Worm (Caenorhabditis elegans) whole organism, L1 larva: ENCODE results near the gene hlh-28.

ENCODE experiments used
- C34B4.2 ChIP-seq: sonication (generic microtip); optimal IDR thresholded peaks from 2 replicates; lab custom pipeline; 2017; ENCODE audit warnings: mild to moderate bottlenecking, missing genetic modification characterization, missing compliant biosample characterization
- F16B12.6 ChIP-seq: fragments of 150-350 bp; optimal IDR thresholded peaks from 2 replicates; lab custom pipeline; 2014; ENCODE audit warnings: missing biosample characterization, missing genetic modification characterization
- dsc-1 ChIP-seq: sonication (generic microtip); optimal IDR thresholded peaks from 2 replicates; lab custom pipeline; 2016; ENCODE audit warnings: mild to moderate bottlenecking, missing genetic modification characterization, missing compliant biosample characterization
- efl-1 ChIP-seq, 4 experiments: fragments of 150-350 bp; optimal IDR thresholded peaks in 3 of 4; peaks in 1 of 4; 1 replicate in 1 of 4; 2 replicates in 3 of 4; lab custom pipeline; 2014; ENCODE audit warnings: missing biosample characterization in 2 of 4, missing genetic modification characterization in 2 of 4, missing genetic modification reagents in 2 of 4
- egl-27 ChIP-seq, 2 experiments: fragments of 150-350 bp in 1 of 2; sonication (generic microtip); optimal IDR thresholded peaks; 3 replicates each; lab custom pipeline; 2017 to 2018; ENCODE audit warnings: missing biosample characterization in 2 of 2, missing genetic modification characterization in 2 of 2, missing genetic modification reagents in 2 of 2
- elt-2 ChIP-seq: sonication (generic microtip); optimal IDR thresholded peaks from 2 replicates; lab custom pipeline; 2016; ENCODE audit warnings: missing genetic modification characterization, mild to moderate bottlenecking, inconsistent platforms, missing compliant biosample characterization, missing genetic modification reagents
- fkh-4 ChIP-seq: sonication (generic microtip); optimal IDR thresholded peaks from 2 replicates; lab custom pipeline; 2016; ENCODE audit warnings: missing compliant biosample characterization, missing genetic modification characterization, borderline replicate concordance
- fos-1 ChIP-seq: fragments of 150-350 bp; optimal IDR thresholded peaks from 2 replicates; lab custom pipeline; 2014; ENCODE audit warnings: missing biosample characterization, missing genetic modification characterization
- lin-13 ChIP-seq: fragments of 150-350 bp; optimal IDR thresholded peaks from 2 replicates; lab custom pipeline; 2014; ENCODE audit warnings: missing biosample characterization, missing genetic modification reagents, missing genetic modification characterization
- lin-14 ChIP-seq: fragments of 200-800 bp; sonication (Bioruptor generic); optimal IDR thresholded peaks from 2 replicates; lab custom pipeline; 2018; ENCODE audit warnings: mild to moderate bottlenecking, missing genetic modification characterization, moderate library complexity, missing compliant biosample characterization
- lin-35 ChIP-seq, 2 experiments: fragments of 150-350 bp; optimal IDR thresholded peaks; 2 replicates each; lab custom pipeline; 2014; ENCODE audit warnings: missing biosample characterization in 2 of 2, missing genetic modification characterization in 2 of 2, missing genetic modification reagents in 2 of 2
- lin-39 ChIP-seq: fragments of 150-350 bp; optimal IDR thresholded peaks from 2 replicates; lab custom pipeline; 2014; ENCODE audit warnings: missing biosample characterization, missing genetic modification reagents, missing genetic modification characterization
- lir-3 ChIP-seq: sonication (generic microtip); optimal IDR thresholded peaks from 2 replicates; lab custom pipeline; 2016; ENCODE audit warnings: mild to moderate bottlenecking, missing genetic modification characterization, moderate library complexity, missing compliant biosample characterization; ENCODE audit not compliant: poor library complexity
- lsy-2 ChIP-seq, 2 experiments: fragments of 150-350 bp; optimal IDR thresholded peaks; 2 replicates each; lab custom pipeline; 2014; ENCODE audit warnings: missing biosample characterization in 2 of 2, missing genetic modification characterization in 2 of 2
- mab-9 ChIP-seq: fragments of 200-800 bp; sonication (Bioruptor generic); IDR thresholded peaks from 2 replicates; pipeline ENCODE4 v1.3.6; 2022; ENCODE audit warnings: missing genetic modification reagents, missing genetic modification characterization, missing compliant biosample characterization
- mdl-1 ChIP-seq, 2 experiments: fragments of 150-350 bp; optimal IDR thresholded peaks; 2 replicates each; lab custom pipeline; 2014 to 2017; ENCODE audit warnings: missing biosample characterization in 2 of 2, missing genetic modification characterization in 2 of 2, inconsistent platforms in 1 of 2
- nhr-11 ChIP-seq: fragments of 150-350 bp; optimal IDR thresholded peaks from 2 replicates; lab custom pipeline; 2014; ENCODE audit warnings: missing biosample characterization, missing genetic modification characterization
- nhr-12 ChIP-seq: sonication (generic microtip); optimal IDR thresholded peaks from 2 replicates; lab custom pipeline; 2017; ENCODE audit warnings: missing biosample characterization, missing genetic modification characterization
- nhr-19 ChIP-seq: fragments of 200-800 bp; sonication (Bioruptor generic); conservative IDR thresholded peaks from 2 replicates; pipeline ENCODE4 v1.3.6; 2022; ENCODE audit warnings: missing genetic modification characterization, missing compliant biosample characterization
- nhr-20 ChIP-seq: sonication (generic microtip); optimal IDR thresholded peaks from 2 replicates; lab custom pipeline; 2016; ENCODE audit warnings: mild to moderate bottlenecking, missing genetic modification characterization, missing compliant biosample characterization
- nhr-71 ChIP-seq: sonication (generic microtip); optimal IDR thresholded peaks from 2 replicates; lab custom pipeline; 2016; ENCODE audit warnings: mild to moderate bottlenecking, missing genetic modification characterization, moderate library complexity, missing compliant biosample characterization
- nhr-85 ChIP-seq: sonication (generic microtip); peaks from one replicate; lab custom pipeline; 2016; ENCODE audit warnings: missing genetic modification characterization, inconsistent platforms, missing compliant biosample characterization
- pag-3 ChIP-seq: sonication (generic microtip); optimal IDR thresholded peaks from 2 replicates; lab custom pipeline; 2017; ENCODE audit warnings: missing genetic modification characterization, mild to moderate bottlenecking, missing compliant biosample characterization, antibody characterized with exemption, borderline replicate concordance; ENCODE audit not compliant: insufficient read depth
- pqm-1 ChIP-seq: sonication (generic microtip); optimal IDR thresholded peaks from 3 replicates; lab custom pipeline; 2017; ENCODE audit warnings: missing biosample characterization, missing genetic modification characterization
- rnt-1 ChIP-seq: sonication (generic microtip); optimal IDR thresholded peaks from 2 replicates; lab custom pipeline; 2016; ENCODE audit warnings: mild to moderate bottlenecking, missing genetic modification characterization, moderate library complexity, missing compliant biosample characterization
- skn-1 ChIP-seq: fragments of 150-350 bp; optimal IDR thresholded peaks from 2 replicates; lab custom pipeline; 2014; ENCODE audit warnings: missing biosample characterization, missing genetic modification characterization
- snu-23 ChIP-seq: sonication (generic microtip); optimal IDR thresholded peaks from 2 replicates; lab custom pipeline; 2016; ENCODE audit warnings: missing genetic modification characterization, missing compliant biosample characterization
- sup-37 ChIP-seq: fragments of 200-800 bp; sonication (Bioruptor generic); optimal IDR thresholded peaks from 2 replicates; lab custom pipeline; 2018; ENCODE audit warnings: mild to moderate bottlenecking, missing genetic modification characterization, missing compliant biosample characterization
- tbx-2 ChIP-seq: sonication (generic microtip); optimal IDR thresholded peaks from 2 replicates; lab custom pipeline; 2016; ENCODE audit warnings: missing genetic modification characterization, missing compliant biosample characterization
- unc-86 ChIP-seq: sonication (generic microtip); optimal IDR thresholded peaks from 2 replicates; lab custom pipeline; 2016; ENCODE audit warnings: missing genetic modification characterization, missing compliant biosample characterization
- ztf-11 ChIP-seq, 2 experiments: sonication (generic microtip); optimal IDR thresholded peaks; 2 replicates each; lab custom pipeline; 2016 to 2017; ENCODE audit warnings: missing genetic modification characterization in 2 of 2, missing biosample characterization in 1 of 2, missing compliant biosample characterization in 1 of 2
- ztf-4 ChIP-seq: fragments of 150-350 bp; optimal IDR thresholded peaks from 2 replicates; lab custom pipeline; 2014; ENCODE audit warnings: missing biosample characterization, missing genetic modification characterization

hlh-28 gene

DNA sequence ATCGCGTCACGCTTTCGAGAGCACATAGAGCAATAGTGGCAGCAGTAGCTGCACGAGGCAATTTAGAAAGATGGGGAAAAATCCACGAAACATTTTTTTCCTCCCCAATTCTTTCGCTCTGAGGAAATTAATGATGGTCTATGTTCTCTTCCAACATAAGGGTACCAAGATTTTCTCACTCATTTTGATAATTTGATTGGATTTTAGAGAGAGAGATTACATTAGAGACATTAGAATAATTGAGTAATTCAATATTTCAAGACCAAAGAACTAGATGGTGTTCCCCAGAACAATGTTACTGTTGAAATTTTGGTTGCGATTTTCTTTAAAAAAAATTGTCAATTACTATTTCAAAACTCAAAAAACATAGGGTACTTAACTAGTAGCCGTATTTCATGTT lies 29.4 kb upstream of the hlh-28 start:
- TF ChIP-seq lsy-2 (tag; optimal IDR thresholded peaks at IDR 0.05; lab: Kevin White, UChicago): peak in 1 of 2 experiments; percentile 17
- no peak for TF ChIP-seq tbx-2 (tag; lab: Kevin White, UChicago)

- TF ChIP-seq nhr-12 (tag; lab: Kevin White, UChicago) (no peak), sup-37 (GFP tag; lab: Kevin White, UChicago) (no peak), pqm-1 (tag; lab: Kevin White, UChicago) (no peak), unc-86 (tag; lab: Kevin White, UChicago) (no peak), egl-27 (tag; optimal IDR thresholded peaks at IDR 0.05; lab: Kevin White, UChicago) (no peak), ztf-11 (tag; optimal IDR thresholded peaks at IDR 0.05; lab: Kevin White, UChicago) (no peak), ztf-4 (tag; lab: Kevin White, UChicago) (no peak), elt-2 (no peak), skn-1 (tag; lab: Kevin White, UChicago) (no peak), lin-39 (tag; lab: Kevin White, UChicago) (no peak)
These were observed 23.5 kb upstream of the hlh-28 start for ce11 chrX:17527377-17527776.

DNA sequence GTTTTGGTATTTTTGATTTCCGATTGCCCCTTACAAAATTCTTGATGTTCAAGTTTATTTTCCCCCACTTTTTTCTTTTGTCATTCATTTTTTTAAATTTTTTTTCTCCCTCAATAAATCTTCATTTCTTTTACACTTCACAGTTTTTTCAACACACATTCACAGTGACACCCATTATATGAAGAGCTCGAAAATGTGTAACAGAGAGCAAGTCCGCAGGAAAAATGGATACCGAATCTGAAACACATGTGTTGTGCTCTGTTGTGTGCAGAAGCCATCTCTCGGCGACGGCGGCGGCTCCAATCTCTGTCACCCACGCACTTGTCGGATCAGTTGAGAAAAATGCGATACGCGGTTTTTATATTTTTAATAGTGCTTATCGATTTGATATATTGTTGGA lies 22.8 kb upstream of the hlh-28 start, which contains the start of gene sup-10:
Gene sup-10 (plus strand): TSS at position 277 of the 400 bp plus-strand sequence.
- peak; percentile 31 for TF ChIP-seq nhr-19 (GFP tag; lab: Robert Waterston, UW)
- TF ChIP-seq rnt-1 (tag; lab: Kevin White, UChicago): peak; percentile 67
- TF ChIP-seq ztf-4 (tag; lab: Kevin White, UChicago): no peak
- TF ChIP-seq efl-1 (optimal IDR thresholded peaks at IDR 0.05; lab: Kevin White, UChicago): no peak
- peak in 1 of 2 experiments; percentile 11 for TF ChIP-seq efl-1 (GFP tag; optimal IDR thresholded peaks at IDR 0.05 in 1 of 2; lab: Kevin White, UChicago)
- peak; percentile 64 for TF ChIP-seq nhr-71 (tag; lab: Kevin White, UChicago)
- TF ChIP-seq lsy-2 (tag; optimal IDR thresholded peaks at IDR 0.05; lab: Kevin White, UChicago): peak in 1 of 2 experiments; percentile 10
- TF ChIP-seq mdl-1 (tag; optimal IDR thresholded peaks at IDR 0.05; lab: Kevin White, UChicago): no peak
- TF ChIP-seq mab-9: no peak
- TF ChIP-seq fkh-4 (tag; lab: Kevin White, UChicago): peak; percentile 73
- TF ChIP-seq lin-14 (GFP tag; lab: Kevin White, UChicago): peak; percentile 75
- peak; percentile 93 for TF ChIP-seq dsc-1 (tag; lab: Kevin White, UChicago)
- TF ChIP-seq unc-86 (tag; lab: Kevin White, UChicago): no peak
- TF ChIP-seq snu-23 (GFP tag; lab: Kevin White, UChicago): peak; percentile 2

ce11 chrX:17534014-17534465 lies 16.8 kb upstream of the hlh-28 start, which contains the start of gene F31A3.3:
TSS of gene F31A3.3 (minus strand) at chrX:17534064.
- no peak for TF ChIP-seq snu-23 (GFP tag; lab: Kevin White, UChicago)
- TF ChIP-seq nhr-20 (tag; lab: Kevin White, UChicago): no peak
- TF ChIP-seq lir-3 (tag; lab: Kevin White, UChicago): no peak
- TF ChIP-seq ztf-4 (tag; lab: Kevin White, UChicago): no peak
- TF ChIP-seq lin-35 (GFP tag; optimal IDR thresholded peaks at IDR 0.05; lab: Kevin White, UChicago): no peak
- no peak for TF ChIP-seq nhr-85
- TF ChIP-seq F16B12.6 (tag; lab: Kevin White, UChicago): no peak
- TF ChIP-seq lsy-2 (tag; optimal IDR thresholded peaks at IDR 0.05; lab: Kevin White, UChicago): no peak
- peak; percentile 60 for TF ChIP-seq elt-2
- no peak for TF ChIP-seq lin-13 (GFP tag; lab: Kevin White, UChicago)
- TF ChIP-seq lin-14 (GFP tag; lab: Kevin White, UChicago): peak; percentile 25
- peak; percentile 11 for TF ChIP-seq nhr-71 (tag; lab: Kevin White, UChicago)
- TF ChIP-seq C34B4.2: no peak
- no peak for TF ChIP-seq pag-3 (tag; lab: Kevin White, UChicago)
- no peak for TF ChIP-seq nhr-11 (tag; lab: Kevin White, UChicago)
- no peak for TF ChIP-seq fos-1 (tag; lab: Kevin White, UChicago)
- peak in 1 of 2 experiments; percentile 2 for TF ChIP-seq mdl-1 (tag; optimal IDR thresholded peaks at IDR 0.05; lab: Kevin White, UChicago)
